Worm (Caenorhabditis elegans): ENCODE measurements around the gene C36B7.6.

The C36B7.6 gene

DNA sequence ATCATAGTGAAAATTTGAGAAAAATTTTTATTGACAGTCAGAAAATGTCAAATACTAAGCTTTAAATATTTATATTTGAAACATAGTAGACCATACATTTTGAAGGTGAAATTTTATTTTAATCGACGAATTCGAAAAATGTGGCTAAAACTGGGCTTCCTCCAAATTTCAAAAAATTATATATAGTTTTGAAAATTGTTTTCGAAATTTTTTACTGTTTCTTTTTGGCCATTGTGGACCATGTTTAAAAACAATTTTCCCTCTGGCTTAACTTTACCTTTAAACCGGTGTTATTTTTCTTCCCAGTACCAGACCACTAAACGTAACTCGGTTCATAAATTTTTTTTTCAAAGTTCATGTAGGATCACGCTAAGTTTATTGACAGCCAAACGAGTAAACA is 22.5 kb upstream of the C36B7.6 start:
- no peak for TF ChIP-seq ztf-23 (GFP tag; IDR thresholded peaks at IDR 0.05)
- no peak for TF ChIP-seq med-1 (GFP tag; optimal IDR thresholded peaks at IDR 0.05; ENCODE audit: insufficient read depth)
- TF ChIP-seq flt-1 (GFP tag; IDR thresholded peaks at IDR 0.05), result no peak
- TF ChIP-seq T22C8.4 (GFP tag; IDR thresholded peaks at IDR 0.05), result no peak
- no peak for TF ChIP-seq ztf-29 (GFP tag; IDR thresholded peaks at IDR 0.05)
- TF ChIP-seq cog-1 (tag; optimal IDR thresholded peaks at IDR 0.05), result no peak

ce11 chrX:7116896-7117295 is 16.8 kb upstream of the C36B7.6 start, which contains the start of gene hen-1:
Gene hen-1 (minus strand): TSS chrX:7116996.
- no peak for TF ChIP-seq T22C8.4 (GFP tag; IDR thresholded peaks at IDR 0.05)
- TF ChIP-seq ref-1 (GFP tag; conservative IDR thresholded peaks at IDR 0.05), result no peak
- TF ChIP-seq flt-1 (GFP tag; IDR thresholded peaks at IDR 0.05), result no peak
- TF ChIP-seq med-1 (GFP tag; optimal IDR thresholded peaks at IDR 0.05; ENCODE audit: insufficient read depth), result no peak
- TF ChIP-seq klf-2 (GFP tag; conservative IDR thresholded peaks at IDR 0.05), result no peak

DNA sequence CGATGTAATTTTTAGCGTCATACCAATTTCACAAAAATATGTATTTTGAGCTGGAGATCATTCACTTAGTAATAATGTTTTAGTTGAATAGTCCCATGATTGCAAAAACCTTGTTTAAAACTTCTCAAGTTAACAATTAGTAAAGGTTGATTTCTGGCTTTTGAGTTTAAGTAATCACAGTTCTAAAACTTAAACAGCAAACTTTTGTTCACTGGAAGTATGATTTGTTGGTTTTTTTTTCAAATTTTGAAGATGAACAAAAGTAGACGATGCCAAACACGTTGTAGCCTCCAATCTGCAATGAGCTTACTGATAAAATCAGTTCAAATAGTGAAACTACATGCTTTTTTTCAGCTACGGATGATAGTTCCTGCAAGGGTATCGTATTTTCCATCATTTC is 12.5 kb upstream of the C36B7.6 start, which contains the start of gene C36B7.1:
Gene C36B7.1, plus strand, starts transcription at position 301 of the 400 bp plus-strand sequence.
- TF ChIP-seq klf-2 (GFP tag; conservative IDR thresholded peaks at IDR 0.05) (no peak), ztf-23 (GFP tag; IDR thresholded peaks at IDR 0.05) (no peak), tab-1 (GFP tag; IDR thresholded peaks at IDR 0.05) (no peak), flt-1 (GFP tag; IDR thresholded peaks at IDR 0.05) (no peak), T22C8.4 (GFP tag; IDR thresholded peaks at IDR 0.05) (no peak), med-1 (GFP tag; optimal IDR thresholded peaks at IDR 0.05; ENCODE audit: insufficient read depth) (no peak)

- TF ChIP-seq ztf-29 (GFP tag; IDR thresholded peaks at IDR 0.05) (no peak), med-1 (GFP tag; optimal IDR thresholded peaks at IDR 0.05; ENCODE audit: insufficient read depth) (no peak), klf-2 (GFP tag; conservative IDR thresholded peaks at IDR 0.05) (no peak), ref-1 (GFP tag; conservative IDR thresholded peaks at IDR 0.05) (no peak), cog-1 (tag; optimal IDR thresholded peaks at IDR 0.05) (no peak), T22C8.4 (GFP tag; IDR thresholded peaks at IDR 0.05) (no peak), tab-1 (GFP tag; IDR thresholded peaks at IDR 0.05) (no peak), ztf-23 (GFP tag; IDR thresholded peaks at IDR 0.05) (no peak), flt-1 (GFP tag; IDR thresholded peaks at IDR 0.05) (no peak)
These were observed 6.0 kb upstream of the C36B7.6 start, which contains the start of gene C36B7.2 for ce11 chrX:7106103-7106502. Gene C36B7.2 (plus strand): TSS chrX:7106403.

DNA sequence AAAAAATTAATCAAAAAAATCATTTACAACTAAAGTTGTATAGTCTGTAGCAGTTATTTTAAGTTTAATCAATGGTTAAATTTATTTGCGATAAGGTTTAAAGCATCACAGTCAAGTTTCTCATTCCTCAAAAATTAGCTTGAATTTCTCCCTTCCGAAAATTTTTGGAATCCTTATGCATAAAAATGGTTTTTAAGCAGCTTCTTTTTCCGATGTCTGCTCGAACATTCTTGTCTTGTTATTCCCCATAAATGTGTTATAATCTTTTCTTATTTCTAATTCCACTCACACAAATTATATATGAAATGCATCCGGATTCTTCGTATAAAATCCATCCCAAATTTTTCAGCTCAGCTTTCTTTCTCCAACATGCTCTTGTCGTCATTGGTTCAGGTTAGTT is 1.3 kb upstream of the C36B7.6 start, which contains the start of gene C36B7.3:
Gene C36B7.3, plus strand, starts transcription at position 301 of the 400 bp plus-strand sequence.
- TF ChIP-seq tab-1 (GFP tag; IDR thresholded peaks at IDR 0.05) (no peak), cog-1 (tag; optimal IDR thresholded peaks at IDR 0.05) (no peak), ztf-29 (GFP tag; IDR thresholded peaks at IDR 0.05) (no peak)

DNA sequence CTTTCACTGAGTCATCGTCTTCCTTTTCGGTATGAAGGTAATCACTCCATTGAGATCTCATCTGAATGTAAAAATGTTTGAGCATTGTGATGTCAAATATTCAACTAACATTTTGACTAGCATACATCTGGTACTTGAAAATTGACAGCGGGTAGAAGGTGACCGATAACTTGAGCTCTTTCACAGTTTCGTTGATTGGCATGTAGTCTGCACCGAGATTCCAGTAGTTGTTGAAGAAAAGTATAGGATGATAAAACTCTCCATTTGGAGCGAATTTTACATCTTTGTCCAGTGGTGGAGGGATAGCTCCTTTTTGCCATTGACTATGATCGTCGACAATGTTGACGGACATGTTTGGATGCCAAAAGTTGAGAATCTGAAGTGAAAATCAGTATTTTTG is 1.1 kb downstream of the C36B7.6 start:
- TF ChIP-seq ztf-23 (GFP tag; IDR thresholded peaks at IDR 0.05), result no peak
- TF ChIP-seq T22C8.4 (GFP tag; IDR thresholded peaks at IDR 0.05), result no peak
- no peak for TF ChIP-seq cog-1 (tag; optimal IDR thresholded peaks at IDR 0.05)
- no peak for TF ChIP-seq tab-1 (GFP tag; IDR thresholded peaks at IDR 0.05)
- no peak for TF ChIP-seq med-1 (GFP tag; optimal IDR thresholded peaks at IDR 0.05; ENCODE audit: insufficient read depth)
- no peak for TF ChIP-seq klf-2 (GFP tag; conservative IDR thresholded peaks at IDR 0.05)
- TF ChIP-seq flt-1 (GFP tag; IDR thresholded peaks at IDR 0.05), result no peak
- TF ChIP-seq ref-1 (GFP tag; conservative IDR thresholded peaks at IDR 0.05), result no peak
- TF ChIP-seq ztf-29 (GFP tag; IDR thresholded peaks at IDR 0.05), result no peak

ce11 chrX:7096349-7096748 is 3.8 kb downstream of the C36B7.6 start, which contains the start of gene C36B7.5:
Gene C36B7.5 (minus strand): TSS chrX:7096449.
- TF ChIP-seq ztf-29 (GFP tag; IDR thresholded peaks at IDR 0.05), result no peak

- TF ChIP-seq tab-1 (GFP tag; IDR thresholded peaks at IDR 0.05) (no peak), T22C8.4 (GFP tag; IDR thresholded peaks at IDR 0.05) (no peak), ztf-23 (GFP tag; IDR thresholded peaks at IDR 0.05) (no peak), flt-1 (GFP tag; IDR thresholded peaks at IDR 0.05) (no peak), ztf-29 (GFP tag; IDR thresholded peaks at IDR 0.05) (no peak), med-1 (GFP tag; optimal IDR thresholded peaks at IDR 0.05; ENCODE audit: insufficient read depth) (no peak), ref-1 (GFP tag; conservative IDR thresholded peaks at IDR 0.05) (no peak), cog-1 (tag; optimal IDR thresholded peaks at IDR 0.05) (no peak), klf-2 (GFP tag; conservative IDR thresholded peaks at IDR 0.05) (no peak)
These were observed 14.2 kb downstream of the C36B7.6 start, which contains the start of gene C36B7.4 for ce11 chrX:7085912-7086311. Gene C36B7.4 (minus strand): TSS chrX:7086012.

DNA sequence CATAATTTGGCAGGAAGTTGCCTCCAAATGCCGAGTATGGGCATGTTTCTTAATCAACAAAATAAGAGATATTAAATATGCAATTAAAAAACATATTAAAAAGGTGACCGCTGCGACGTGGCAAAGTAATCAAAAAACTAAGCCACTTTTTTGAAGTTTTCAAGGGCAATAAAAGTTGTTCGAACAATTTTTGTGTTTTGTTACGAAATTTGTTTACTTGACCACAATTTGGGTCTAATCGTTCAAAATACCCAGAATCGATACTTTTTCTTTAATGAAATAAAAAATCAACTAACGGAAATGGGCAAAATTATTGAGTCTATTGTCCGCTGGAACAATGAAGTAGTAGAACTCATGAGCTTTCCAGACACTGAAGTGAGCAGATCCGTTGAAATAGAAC is 15.1 kb downstream of the C36B7.6 start, which contains the start of gene Y1B5A.1:
Gene Y1B5A.1, plus strand, starts transcription at position 301 of the 400 bp plus-strand sequence.
- TF ChIP-seq cog-1 (tag; optimal IDR thresholded peaks at IDR 0.05), result no peak
- TF ChIP-seq ztf-29 (GFP tag; IDR thresholded peaks at IDR 0.05), result no peak
- TF ChIP-seq klf-2 (GFP tag; conservative IDR thresholded peaks at IDR 0.05), result no peak
- TF ChIP-seq ref-1 (GFP tag; conservative IDR thresholded peaks at IDR 0.05), result no peak
- TF ChIP-seq med-1 (GFP tag; optimal IDR thresholded peaks at IDR 0.05; ENCODE audit: insufficient read depth), result no peak
- no peak for TF ChIP-seq T22C8.4 (GFP tag; IDR thresholded peaks at IDR 0.05)
- no peak for TF ChIP-seq ztf-23 (GFP tag; IDR thresholded peaks at IDR 0.05)
- TF ChIP-seq flt-1 (GFP tag; IDR thresholded peaks at IDR 0.05), result no peak
- no peak for TF ChIP-seq tab-1 (GFP tag; IDR thresholded peaks at IDR 0.05)

ce11 chrX:7076485-7076884 is 23.7 kb downstream of the C36B7.6 start:
- TF ChIP-seq flt-1 (GFP tag; IDR thresholded peaks at IDR 0.05) (no peak), tab-1 (GFP tag; IDR thresholded peaks at IDR 0.05) (no peak), T22C8.4 (GFP tag; IDR thresholded peaks at IDR 0.05) (no peak), med-1 (GFP tag; optimal IDR thresholded peaks at IDR 0.05; ENCODE audit: insufficient read depth) (no peak), ztf-23 (GFP tag; IDR thresholded peaks at IDR 0.05) (no peak), ztf-29 (GFP tag; IDR thresholded peaks at IDR 0.05) (no peak), klf-2 (GFP tag; conservative IDR thresholded peaks at IDR 0.05) (no peak), ref-1 (GFP tag; conservative IDR thresholded peaks at IDR 0.05) (no peak), cog-1 (tag; optimal IDR thresholded peaks at IDR 0.05) (no peak)
